Worm (Caenorhabditis elegans): Measurements from ENCODE around the gene T21C9.6.

T21C9.6 gene

DNA sequence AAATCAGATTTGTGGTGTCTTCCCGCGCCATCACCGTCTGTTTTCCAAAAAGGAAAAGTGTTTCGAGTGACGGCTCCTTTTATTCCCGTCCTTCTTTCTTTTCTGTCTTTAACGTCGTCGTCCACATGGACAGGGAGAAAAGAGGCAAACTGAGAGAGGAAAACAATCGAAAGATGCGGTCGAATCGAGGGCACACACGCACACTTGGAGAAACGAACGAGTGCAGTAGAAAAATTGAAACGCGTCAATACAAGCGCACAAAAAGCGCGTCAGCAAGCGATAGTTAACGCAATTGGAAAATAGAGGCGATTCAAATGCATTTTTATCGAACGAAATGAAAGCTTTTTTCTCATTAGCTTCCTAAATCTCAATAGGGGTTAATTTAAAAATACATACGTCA lies 44.9 kb upstream of the T21C9.6 start (continued):
- TF ChIP-seq madf-5 (GFP tag; IDR thresholded peaks at IDR 0.05) = no peak
- TF ChIP-seq unc-62 (GFP tag; optimal IDR thresholded peaks at IDR 0.05 in 1 of 2) = peak in 1 of 2 experiments; percentile 99
- no peak for TF ChIP-seq unc-62 (tag; optimal IDR thresholded peaks at IDR 0.05)
- TF ChIP-seq ZK337.2 (GFP tag; IDR thresholded peaks at IDR 0.05) = no peak
- TF ChIP-seq fos-1 (tag; optimal IDR thresholded peaks at IDR 0.05) = no peak
- peak; percentile 94 for TF ChIP-seq nhr-11 (tag; optimal IDR thresholded peaks at IDR 0.05)
- no peak for TF ChIP-seq ceh-32 (tag; optimal IDR thresholded peaks at IDR 0.05; ENCODE audit: poor library complexity)
- TF ChIP-seq nhr-102 (tag; optimal IDR thresholded peaks at IDR 0.05) = peak; percentile 81
- TF ChIP-seq D1046.2 (GFP tag; IDR thresholded peaks at IDR 0.05) = peak; percentile 31; the same call in 1 of the 2 replicates
- no peak for TF ChIP-seq unc-39 (tag; optimal IDR thresholded peaks at IDR 0.05)
- TF ChIP-seq dve-1 (tag; optimal IDR thresholded peaks at IDR 0.05; ENCODE audit: insufficient read depth) = peak; percentile 92
- TF ChIP-seq mdl-1 (tag; optimal IDR thresholded peaks at IDR 0.05) = peak in 1 of 2 experiments; percentile 90
- TF ChIP-seq mxl-3 (GFP tag; optimal IDR thresholded peaks at IDR 0.05) = peak; percentile 94
- TF ChIP-seq nhr-10 (tag; optimal IDR thresholded peaks at IDR 0.05) = no peak
- TF ChIP-seq ceh-62 (tag; optimal IDR thresholded peaks at IDR 0.05) = no peak
- TF ChIP-seq nhr-111 (GFP tag; optimal IDR thresholded peaks at IDR 0.05) = no peak
- TF ChIP-seq ctbp-1 (GFP tag; IDR thresholded peaks at IDR 0.05) = peak; percentile 75
- no peak; the same call in 1 of the 2 replicates for TF ChIP-seq lin-38 (GFP tag; IDR thresholded peaks at IDR 0.05)
- TF ChIP-seq ZK546.5 (tag; optimal IDR thresholded peaks at IDR 0.05) = peak in 1 of 2 experiments; percentile 3
- peak; percentile 89 for TF ChIP-seq hmg-1.1 (GFP tag; IDR thresholded peaks at IDR 0.05)
- TF ChIP-seq dmd-8 (GFP tag; IDR thresholded peaks at IDR 0.05) = no peak
- TF ChIP-seq duxl-1 (tag; optimal IDR thresholded peaks at IDR 0.05; ENCODE audit: poor library complexity) = peak; percentile 82
- TF ChIP-seq lir-3 (tag; optimal IDR thresholded peaks at IDR 0.05) = no peak
- TF ChIP-seq vab-7 (GFP tag; IDR thresholded peaks at IDR 0.05) = peak; percentile 37; the same call in 1 of the 2 replicates
- TF ChIP-seq gei-8 (GFP tag; optimal IDR thresholded peaks at IDR 0.05) = no peak
- TF ChIP-seq mxl-2 (GFP tag; conservative IDR thresholded peaks at IDR 0.05) = no peak
- TF ChIP-seq ces-1 (GFP tag; optimal IDR thresholded peaks at IDR 0.05) = no peak
- TF ChIP-seq arid-1 (GFP tag; conservative IDR thresholded peaks at IDR 0.05) = 0 out of 2 replicates have a peak, but pooled peaks have one; percentile 10
- TF ChIP-seq pha-4 (GFP tag; IDR thresholded peaks at IDR 0.05) = peak; percentile 63; the same call in 1 of the 2 replicates
- TF ChIP-seq pha-4 (tag; optimal IDR thresholded peaks at IDR 0.05) = peak; percentile 92
- TF ChIP-seq skn-1 (tag; optimal IDR thresholded peaks at IDR 0.05) = no peak
- peak; percentile 84 for TF ChIP-seq dmd-6 (GFP tag; IDR thresholded peaks at IDR 0.05)
- peak; percentile 47 to 81 for TF ChIP-seq hif-1 (tag; optimal IDR thresholded peaks at IDR 0.05)
- no peak for TF ChIP-seq F49E8.2 (tag; optimal IDR thresholded peaks at IDR 0.05; ENCODE audit: borderline replicate concordance)
- peak; percentile 90 for TF ChIP-seq lin-13 (GFP tag; optimal IDR thresholded peaks at IDR 0.05)
- no peak for TF ChIP-seq Y105C5A.15 (GFP tag; IDR thresholded peaks at IDR 0.05)
- TF ChIP-seq T20F7.1 (GFP tag; optimal IDR thresholded peaks at IDR 0.05) = peak; percentile 81

DNA sequence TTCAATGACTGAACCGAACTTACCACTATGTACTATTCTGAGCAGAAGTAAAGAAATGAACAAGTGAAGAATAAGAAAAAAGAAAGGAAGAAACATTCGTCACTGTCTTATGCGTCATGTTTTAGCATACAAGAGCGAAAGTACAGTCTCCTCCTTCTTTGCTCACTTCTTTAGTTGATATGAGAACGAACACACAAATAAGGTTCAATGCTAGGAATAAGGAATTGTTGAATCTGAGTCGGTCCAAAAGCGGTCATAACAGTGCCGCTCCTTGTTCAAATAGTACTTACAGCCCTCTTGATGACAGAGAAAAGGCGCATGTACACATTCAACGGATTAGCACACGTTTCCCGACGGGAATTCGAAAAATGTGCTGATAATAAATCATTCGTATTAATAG lies 42.6 kb upstream of the T21C9.6 start, which contains the start of gene F25D1.8:
TSS of gene F25D1.8 (plus strand) at position 301 of the 400 bp plus-strand sequence.
- TF ChIP-seq mdl-1 (tag; optimal IDR thresholded peaks at IDR 0.05) = no peak
- no peak for TF ChIP-seq jun-1 (tag; optimal IDR thresholded peaks at IDR 0.05)
- no peak for TF ChIP-seq snpc-4 (tag; optimal IDR thresholded peaks at IDR 0.05)
- TF ChIP-seq lin-39 (tag; optimal IDR thresholded peaks at IDR 0.05) = no peak
- TF ChIP-seq lin-13 (GFP tag; optimal IDR thresholded peaks at IDR 0.05) = no peak
- no peak for TF ChIP-seq lin-38 (GFP tag; IDR thresholded peaks at IDR 0.05)
- no peak for TF ChIP-seq lsy-2 (tag; optimal IDR thresholded peaks at IDR 0.05)
- TF ChIP-seq nhr-42 (GFP tag; IDR thresholded peaks at IDR 0.05) = no peak
- TF ChIP-seq madf-5 (GFP tag; IDR thresholded peaks at IDR 0.05) = no peak
- no peak for TF ChIP-seq nhr-111 (GFP tag; optimal IDR thresholded peaks at IDR 0.05)
- no peak for TF ChIP-seq pqm-1 (tag; optimal IDR thresholded peaks at IDR 0.05)
- TF ChIP-seq ceh-82 (tag; optimal IDR thresholded peaks at IDR 0.05) = no peak
- TF ChIP-seq nhr-237 (tag; optimal IDR thresholded peaks at IDR 0.05) = no peak
- no peak for TF ChIP-seq T26A8.4 (GFP tag; IDR thresholded peaks at IDR 0.05)
- TF ChIP-seq nhr-25 (tag; optimal IDR thresholded peaks at IDR 0.05; ENCODE audit: borderline replicate concordance, insufficient read depth) = no peak
- TF ChIP-seq ztf-11 (tag; optimal IDR thresholded peaks at IDR 0.05) = no peak

Data from whole organism, L4 larva.